Worm (Caenorhabditis elegans) whole organism, young adult: ENCODE measurements around the gene T26H5.11.
A peak's percentile ranks its signal among the peaks of the same experiment; 100 is the strongest.

Source experiments
- B0019.2 ChIP-seq: fragments of 200-800 bp; sonication (Bioruptor generic); conservative IDR thresholded peaks from 2 replicates; pipeline ENCODE4 v1.3.6; 2022; ENCODE audit warnings: missing genetic modification reagents, missing genetic modification characterization, missing compliant biosample characterization
- F22D6.2 ChIP-seq: sonication (generic microtip); optimal IDR thresholded peaks from 2 replicates; lab custom pipeline; 2016; ENCODE audit warnings: mild to moderate bottlenecking, missing genetic modification characterization, missing compliant biosample characterization
- F23B12.7 ChIP-seq: sonication (generic microtip); optimal IDR thresholded peaks from 2 replicates; lab custom pipeline; 2017; ENCODE audit warnings: missing genetic modification characterization, mild to moderate bottlenecking, missing compliant biosample characterization, antibody characterized with exemption, moderate library complexity; ENCODE audit not compliant: insufficient read depth
- F37B4.10 ChIP-seq: fragments of 200-800 bp; sonication (Bioruptor generic); IDR thresholded peaks from 2 replicates; pipeline ENCODE4 v1.3.6; 2022; ENCODE audit warnings: missing genetic modification characterization, missing compliant biosample characterization
- F49E8.2 ChIP-seq: sonication (generic microtip); optimal IDR thresholded peaks from 3 replicates; lab custom pipeline; 2017; ENCODE audit warnings: missing genetic modification characterization, mild to moderate bottlenecking, missing compliant biosample characterization, antibody characterized with exemption, moderate library complexity; ENCODE audit not compliant: insufficient read depth
- F55B11.4 ChIP-seq: sonication (generic microtip); optimal IDR thresholded peaks from 2 replicates; lab custom pipeline; 2016; ENCODE audit warnings: missing compliant biosample characterization, missing genetic modification characterization, borderline replicate concordance; ENCODE audit not compliant: insufficient read depth
- T07F8.4 ChIP-seq: sonication (generic microtip); optimal IDR thresholded peaks from 2 replicates; lab custom pipeline; 2016; ENCODE audit warnings: mild to moderate bottlenecking, missing genetic modification characterization, moderate library complexity, missing compliant biosample characterization
- Y53G8AR.9 ChIP-seq: fragments of 200-800 bp; sonication (Bioruptor generic); conservative IDR thresholded peaks from 2 replicates; pipeline ENCODE4 v1.3.6; 2022; ENCODE audit warnings: missing genetic modification reagents, missing genetic modification characterization, missing compliant biosample characterization
- Y67H2A.10 ChIP-seq: fragments of 200-800 bp; sonication (Bioruptor generic); conservative IDR thresholded peaks from 2 replicates; pipeline ENCODE4 v1.3.6; 2022; ENCODE audit warnings: missing genetic modification reagents, missing genetic modification characterization, missing compliant biosample characterization
- ama-1 ChIP-seq, 3 experiments: fragments of 150-350 bp in 1 of 3; sonication (generic microtip) in 2 of 3; optimal IDR thresholded peaks; 2 replicates each; lab custom pipeline; 2014 to 2018; ENCODE audit warnings: missing biosample characterization in 2 of 3, missing genetic modification characterization in 2 of 3, missing genetic modification reagents in 2 of 3
- atf-7 ChIP-seq: sonication (generic microtip); optimal IDR thresholded peaks from 2 replicates; lab custom pipeline; 2017; ENCODE audit warnings: mild to moderate bottlenecking, missing genetic modification characterization, missing compliant biosample characterization
- attf-6 ChIP-seq: fragments of 200-800 bp; sonication (Bioruptor generic); IDR thresholded peaks from 2 replicates; pipeline ENCODE4 v1.3.6; 2022; ENCODE audit warnings: missing genetic modification reagents, missing genetic modification characterization, missing compliant biosample characterization
- bed-1 ChIP-seq: fragments of 200-800 bp; sonication (Bioruptor generic); IDR thresholded peaks from 2 replicates; pipeline ENCODE4 v1.3.6; 2022; ENCODE audit warnings: missing genetic modification reagents, missing genetic modification characterization, missing compliant biosample characterization
- bed-2 ChIP-seq: fragments of 200-800 bp; sonication (Bioruptor generic); IDR thresholded peaks from 2 replicates; pipeline ENCODE4 v1.3.6; 2022; ENCODE audit warnings: missing genetic modification reagents, missing genetic modification characterization, missing compliant biosample characterization
- cebp-2 ChIP-seq: fragments of 200-800 bp; sonication (Bioruptor generic); IDR thresholded peaks from 2 replicates; pipeline ENCODE4 v1.3.6; 2022; ENCODE audit warnings: missing genetic modification characterization, missing compliant biosample characterization
- ceh-27 ChIP-seq: fragments of 200-800 bp; sonication (Bioruptor generic); optimal IDR thresholded peaks from 2 replicates; lab custom pipeline; 2018; ENCODE audit warnings: mild to moderate bottlenecking, missing genetic modification characterization, moderate library complexity, missing compliant biosample characterization
- ceh-40 ChIP-seq: fragments of 200-800 bp; sonication (Bioruptor generic); IDR thresholded peaks from 2 replicates; pipeline ENCODE4 v1.3.6; 2022; ENCODE audit warnings: missing genetic modification characterization, missing compliant biosample characterization
- ceh-79 ChIP-seq: sonication (generic microtip); optimal IDR thresholded peaks from 2 replicates; lab custom pipeline; 2017; ENCODE audit warnings: mild to moderate bottlenecking, missing genetic modification characterization, missing compliant biosample characterization
- efl-1 ChIP-seq: fragments of 150-350 bp; optimal IDR thresholded peaks from 2 replicates; lab custom pipeline; 2014; ENCODE audit warnings: missing biosample characterization, missing genetic modification reagents, missing genetic modification characterization
- egl-44 ChIP-seq: fragments of 200-800 bp; sonication (Bioruptor generic); IDR thresholded peaks from 2 replicates; pipeline ENCODE4 v1.3.6; 2022; ENCODE audit warnings: missing genetic modification reagents, missing genetic modification characterization, missing compliant biosample characterization
- hmg-1.2 ChIP-seq: fragments of 200-800 bp; sonication (Bioruptor generic); IDR thresholded peaks from 2 replicates; pipeline ENCODE4 v1.3.6; 2022; ENCODE audit warnings: missing genetic modification reagents, missing genetic modification characterization, missing compliant biosample characterization
- lin-35 ChIP-seq, 3 experiments: fragments of 150-350 bp in 2 of 3; sonication (generic microtip) in 1 of 3; optimal IDR thresholded peaks; 2 replicates each; lab custom pipeline; 2014 to 2018; ENCODE audit warnings: missing biosample characterization in 3 of 3, missing genetic modification characterization in 3 of 3, missing genetic modification reagents in 3 of 3
- lin-54 ChIP-seq: fragments of 200-800 bp; sonication (Bioruptor generic); optimal IDR thresholded peaks from 2 replicates; lab custom pipeline; 2018; ENCODE audit warnings: mild to moderate bottlenecking, missing genetic modification characterization, missing compliant biosample characterization
- lsl-1 ChIP-seq: fragments of 200-800 bp; sonication (Bioruptor generic); optimal IDR thresholded peaks from 2 replicates; lab custom pipeline; 2018; ENCODE audit warnings: mild to moderate bottlenecking, missing genetic modification characterization, moderate library complexity, missing compliant biosample characterization
- madf-10 ChIP-seq: sonication (generic microtip); optimal IDR thresholded peaks from 2 replicates; lab custom pipeline; 2016; ENCODE audit warnings: mild to moderate bottlenecking, missing genetic modification characterization, missing compliant biosample characterization
- madf-3 ChIP-seq: fragments of 200-800 bp; sonication (Bioruptor generic); IDR thresholded peaks from 2 replicates; pipeline ENCODE4 v1.3.6; 2022; ENCODE audit warnings: missing genetic modification reagents, missing genetic modification characterization, missing compliant biosample characterization
- madf-6 ChIP-seq: fragments of 200-800 bp; sonication (Bioruptor generic); IDR thresholded peaks from 2 replicates; pipeline ENCODE4 v1.3.6; 2022; ENCODE audit warnings: missing genetic modification reagents, missing genetic modification characterization, missing compliant biosample characterization
- madf-8 ChIP-seq: fragments of 200-800 bp; sonication (Bioruptor generic); conservative IDR thresholded peaks from 2 replicates; pipeline ENCODE4 v1.3.6; 2022; ENCODE audit warnings: missing genetic modification reagents, missing genetic modification characterization, missing compliant biosample characterization
- mcd-1 ChIP-seq: fragments of 200-800 bp; sonication (Bioruptor generic); IDR thresholded peaks from 2 replicates; pipeline ENCODE4 v1.3.6; 2022; ENCODE audit warnings: missing genetic modification reagents, missing genetic modification characterization, missing compliant biosample characterization
- mes-4 ChIP-seq: sonication (generic microtip); optimal IDR thresholded peaks from 2 replicates; lab custom pipeline; 2016; ENCODE audit warnings: missing genotype, missing genetic modification characterization, missing compliant biosample characterization
- nhr-120 ChIP-seq: fragments of 200-800 bp; sonication (Bioruptor generic); IDR thresholded peaks from 2 replicates; pipeline ENCODE4 v1.3.6; 2022; ENCODE audit warnings: missing genetic modification characterization, missing compliant biosample characterization
- nhr-90 ChIP-seq: sonication (generic microtip); optimal IDR thresholded peaks from 2 replicates; lab custom pipeline; 2016; ENCODE audit warnings: missing genotype, mild to moderate bottlenecking, missing genetic modification characterization, missing compliant biosample characterization
- pbrm-1 ChIP-seq: fragments of 200-800 bp; sonication (Bioruptor generic); IDR thresholded peaks from 2 replicates; pipeline ENCODE4 v1.3.6; 2022; ENCODE audit warnings: missing genetic modification reagents, missing genetic modification characterization, missing compliant biosample characterization
- pha-4 ChIP-seq: fragments of 150-350 bp; sonication (generic microtip); optimal IDR thresholded peaks from 2 replicates; lab custom pipeline; 2014; ENCODE audit warnings: missing biosample characterization, missing genetic modification reagents, missing genetic modification characterization
- snpc-1.1 ChIP-seq: sonication (generic microtip); optimal IDR thresholded peaks from 2 replicates; lab custom pipeline; 2017; ENCODE audit warnings: missing genetic modification characterization, mild to moderate bottlenecking, missing compliant biosample characterization, antibody characterized with exemption, moderate library complexity, missing genotype, missing genetic modification reagents; ENCODE audit not compliant: insufficient read depth
- zfh-2 ChIP-seq: fragments of 200-800 bp; sonication (Bioruptor generic); conservative IDR thresholded peaks from 2 replicates; pipeline ENCODE4 v1.3.6; 2022; ENCODE audit warnings: missing genetic modification reagents, missing genetic modification characterization, missing compliant biosample characterization
- ztf-18 ChIP-seq: sonication (generic microtip); optimal IDR thresholded peaks from 2 replicates; lab custom pipeline; 2016; ENCODE audit warnings: missing genotype, mild to moderate bottlenecking, missing genetic modification characterization, missing compliant biosample characterization
- ztf-22 ChIP-seq: fragments of 200-800 bp; sonication (Bioruptor generic); optimal IDR thresholded peaks from 2 replicates; lab custom pipeline; 2018; ENCODE audit warnings: mild to moderate bottlenecking, missing genetic modification characterization, moderate library complexity, missing compliant biosample characterization
- ztf-28 ChIP-seq: fragments of 200-800 bp; sonication (Bioruptor generic); IDR thresholded peaks from 2 replicates; pipeline ENCODE4 v1.3.6; 2022; ENCODE audit warnings: missing genetic modification reagents, missing genetic modification characterization, missing compliant biosample characterization

Gene T26H5.11

DNA sequence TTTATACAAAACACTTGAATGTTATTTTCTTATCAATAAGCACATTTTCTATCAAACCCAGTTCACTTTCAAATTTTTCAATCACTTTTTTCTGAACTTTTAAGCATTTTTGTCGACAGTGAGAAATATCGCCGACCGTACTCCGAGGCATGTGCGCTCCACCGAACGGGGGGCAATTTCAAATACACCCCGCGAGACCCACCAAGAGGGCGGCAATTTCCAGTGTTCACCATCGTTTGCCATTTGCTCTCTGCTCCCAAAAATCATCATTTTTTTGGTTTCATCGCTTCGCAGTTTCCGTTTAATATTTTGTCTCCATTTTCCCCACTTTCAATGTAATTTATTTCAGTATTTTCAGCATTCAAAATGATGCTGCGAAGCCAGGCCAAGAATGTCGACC lies 48.7 kb downstream of the T26H5.11 start, which contains the start of gene cyb-3 (continued):
- no peak for TF ChIP-seq F23B12.7 (tag; lab: Kevin White, UChicago)
- TF ChIP-seq hmg-1.2 (GFP tag; lab: Robert Waterston, UW), result peak; percentile 55; the same call in 1 of the 2 replicates
- TF ChIP-seq F55B11.4 (tag; lab: Kevin White, UChicago), result no peak
- no peak for TF ChIP-seq mes-4 (tag; lab: Kevin White, UChicago)
- no peak for TF ChIP-seq ama-1 (optimal IDR thresholded peaks at IDR 0.05; lab: Kevin White, UChicago)
- TF ChIP-seq ama-1 (GFP tag; optimal IDR thresholded peaks at IDR 0.05; lab: Kevin White, UChicago), result no peak
- TF ChIP-seq F22D6.2 (tag; lab: Kevin White, UChicago), result no peak
- TF ChIP-seq ceh-79 (tag; lab: Kevin White, UChicago), result no peak
- TF ChIP-seq madf-6, result peak; percentile 95
- TF ChIP-seq lin-35 (GFP tag; optimal IDR thresholded peaks at IDR 0.05; lab: Kevin White, UChicago), result peak in 1 of 3 experiments; percentile 69
- peak; percentile 82 for TF ChIP-seq lsl-1 (GFP tag; lab: Kevin White, UChicago)
- TF ChIP-seq madf-10 (tag; lab: Kevin White, UChicago), result no peak
- no peak for TF ChIP-seq Y67H2A.10 (GFP tag; lab: Robert Waterston, UW)
- TF ChIP-seq efl-1 (GFP tag; lab: Kevin White, UChicago), result peak; percentile 95
- TF ChIP-seq madf-3 (GFP tag; lab: Robert Waterston, UW), result peak; percentile 89
- 0 out of 2 replicates have a peak, but pooled peaks have one; percentile 24 for TF ChIP-seq Y53G8AR.9 (GFP tag; lab: Robert Waterston, UW)
- TF ChIP-seq zfh-2 (GFP tag; lab: Robert Waterston, UW), result no peak
- no peak for TF ChIP-seq ztf-22 (GFP tag; lab: Kevin White, UChicago)
- TF ChIP-seq egl-44 (GFP tag; lab: Robert Waterston, UW), result no peak
- TF ChIP-seq ztf-28 (GFP tag; lab: Robert Waterston, UW), result no peak
- no peak for TF ChIP-seq F37B4.10
- peak; percentile 20 for TF ChIP-seq ztf-18 (tag; lab: Kevin White, UChicago)
- TF ChIP-seq B0019.2 (GFP tag; lab: Robert Waterston, UW), result peak; percentile 80
- TF ChIP-seq atf-7 (tag; lab: Kevin White, UChicago), result no peak
- no peak for TF ChIP-seq pha-4 (tag; lab: Kevin White, UChicago)
- TF ChIP-seq T07F8.4, result no peak
- TF ChIP-seq bed-1 (GFP tag; lab: Robert Waterston, UW), result no peak
- TF ChIP-seq cebp-2, result no peak
- no peak for TF ChIP-seq attf-6 (GFP tag; lab: Robert Waterston, UW)
- TF ChIP-seq F49E8.2 (tag; lab: Kevin White, UChicago), result peak; percentile 80
- TF ChIP-seq nhr-120 (GFP tag; lab: Robert Waterston, UW), result no peak
- TF ChIP-seq madf-8 (GFP tag; lab: Robert Waterston, UW), result peak; percentile 92
- peak; percentile 84 for TF ChIP-seq mcd-1 (GFP tag; lab: Robert Waterston, UW)
- no peak for TF ChIP-seq ceh-27
- TF ChIP-seq, all 124 proteins: peak for 30

DNA sequence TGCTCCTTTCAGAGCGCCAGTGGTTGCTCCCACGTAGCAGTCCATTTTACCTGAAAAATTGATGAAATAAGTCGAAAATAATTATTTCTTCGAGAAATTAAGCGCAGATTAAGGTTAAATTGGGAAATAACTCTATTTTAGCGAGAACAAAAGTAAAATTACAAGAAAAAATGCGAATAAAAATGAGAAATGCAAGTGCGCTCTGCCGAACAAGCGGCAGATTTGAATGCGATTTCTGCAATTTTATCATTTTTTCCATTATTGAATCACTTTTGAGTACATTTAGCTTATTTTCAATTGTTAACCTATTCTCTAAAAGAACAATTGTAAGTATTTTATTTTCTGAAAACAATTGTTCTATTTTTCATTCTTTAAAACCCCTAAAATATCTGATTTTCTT lies 49.2 kb downstream of the T26H5.11 start, which contains the start of gene T06E6.1:
TSS of gene T06E6.1 (minus strand) at position 56 of the 400 bp plus-strand sequence.
- no peak for TF ChIP-seq nhr-120 (GFP tag; lab: Robert Waterston, UW)
- no peak for TF ChIP-seq bed-2 (GFP tag; lab: Robert Waterston, UW)
- TF ChIP-seq ceh-40 (GFP tag; lab: Robert Waterston, UW), result no peak
- TF ChIP-seq lin-54, result peak; percentile 10
- TF ChIP-seq snpc-1.1 (tag; lab: Kevin White, UChicago), result no peak
- TF ChIP-seq nhr-90 (tag; lab: Kevin White, UChicago), result no peak
- no peak for TF ChIP-seq pbrm-1 (GFP tag; lab: Robert Waterston, UW)
